Fruit fly (Drosophila melanogaster): ENCODE data around the gene CG3862.
A peak's percentile ranks its signal among the peaks of the same experiment; 100 is the strongest.

- TF ChIP-seq Gug (GFP tag; IDR thresholded peaks at IDR 0.05) (no peak), Hr39 (GFP tag; optimal IDR thresholded peaks at IDR 0.05) (no peak), net (GFP tag; optimal IDR thresholded peaks at IDR 0.05) (no peak), CG3032 (tag; optimal IDR thresholded peaks at IDR 0.05) (no peak), ss (GFP tag; optimal IDR thresholded peaks at IDR 0.05) (no peak), OdsH (GFP tag; optimal IDR thresholded peaks at IDR 0.05) (no peak), Smox (GFP tag; optimal IDR thresholded peaks at IDR 0.05) (no peak), CG11762 (GFP tag; optimal IDR thresholded peaks at IDR 0.05; ENCODE audit: insufficient read depth) (no peak), CG34406 (GFP tag; optimal IDR thresholded peaks at IDR 0.05) (no peak), CG9139 (GFP tag; optimal IDR thresholded peaks at IDR 0.05) (peak; percentile 9), CG8119 (GFP tag; IDR thresholded peaks at IDR 0.05) (no peak)
Observed at dm6 chr2L:815785-816389, 9.8 kb downstream of the CG3862 start, which contains the start of the genes Saf6 and Pex12.

All from whole organism, prepupa.